Fruit fly (Drosophila melanogaster): ENCODE results near the gene CG17568.

The CG17568 gene

DNA sequence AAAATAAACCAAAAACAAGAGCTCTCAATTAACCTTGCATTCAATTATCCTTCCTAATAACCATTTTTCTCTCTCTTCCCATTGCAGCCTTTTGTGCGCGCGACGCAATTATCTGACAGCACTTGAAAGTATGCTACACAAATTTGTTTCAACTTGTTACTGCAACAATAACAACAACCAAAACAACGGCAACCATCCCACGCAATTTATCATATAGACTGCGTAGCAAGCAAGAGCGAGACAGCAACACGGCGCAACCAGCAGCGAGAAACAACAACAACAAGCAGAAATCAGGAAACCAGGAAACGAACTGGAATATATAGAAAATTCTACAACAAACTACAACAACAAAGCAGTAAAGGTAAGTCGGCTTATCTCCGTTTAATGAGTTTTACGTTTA is 15.5 kb downstream of the CG17568 start (continued):
- no peak for TF ChIP-seq Sry-δ (GFP tag; optimal IDR thresholded peaks at IDR 0.05)
- TF ChIP-seq CG17361 (GFP tag; IDR thresholded peaks at IDR 0.05): no peak
- no peak for TF ChIP-seq Pdp1 (GFP tag; optimal IDR thresholded peaks at IDR 0.05)
- no peak for TF ChIP-seq Gug (GFP tag; IDR thresholded peaks at IDR 0.05)
- TF ChIP-seq gfzf (GFP tag; optimal IDR thresholded peaks at IDR 0.05): no peak
- TF ChIP-seq chinmo (GFP tag; IDR thresholded peaks at IDR 0.05; ENCODE audit: partially characterized antibody): peak; percentile 78; the same call in 2 of the 4 replicates
- TF ChIP-seq Tbp (GFP tag; optimal IDR thresholded peaks at IDR 0.05): no peak
- no peak for TF ChIP-seq ase (GFP tag; IDR thresholded peaks at IDR 0.05)
- no peak for TF ChIP-seq Kr (GFP tag; optimal IDR thresholded peaks at IDR 0.05)
- TF ChIP-seq nerfin-2 (GFP tag; IDR thresholded peaks at IDR 0.05; ENCODE audit: partially characterized antibody): no peak
- TF ChIP-seq CG30020 (tag; optimal IDR thresholded peaks at IDR 0.05): no peak
- no peak for TF ChIP-seq CG11696 (GFP tag; IDR thresholded peaks at IDR 0.05)
- no peak for TF ChIP-seq dmrt11E (tag; optimal IDR thresholded peaks at IDR 0.05)
- TF ChIP-seq tin (GFP tag; optimal IDR thresholded peaks at IDR 0.05): no peak
- no peak for TF ChIP-seq Six4 (GFP tag; optimal IDR thresholded peaks at IDR 0.05)
- TF ChIP-seq shn (GFP tag; optimal IDR thresholded peaks at IDR 0.05): no peak
- TF ChIP-seq CG10543 (GFP tag; optimal IDR thresholded peaks at IDR 0.05): no peak
- no peak for TF ChIP-seq Atf6 (GFP tag; IDR thresholded peaks at IDR 0.05)
- no peak for TF ChIP-seq ab (GFP tag; optimal IDR thresholded peaks at IDR 0.05)
- TF ChIP-seq CG13287 (GFP tag; IDR thresholded peaks at IDR 0.05; ENCODE audit: partially characterized antibody): peak; percentile 43; the same call in 1 of the 2 replicates
- no peak for TF ChIP-seq emc (GFP tag; optimal IDR thresholded peaks at IDR 0.05)
- no peak for TF ChIP-seq CG13775 (GFP tag; optimal IDR thresholded peaks at IDR 0.05)
- TF ChIP-seq CG8359 (GFP tag; optimal IDR thresholded peaks at IDR 0.05; ENCODE audit: borderline replicate concordance): no peak
- TF ChIP-seq zf30C (GFP tag; optimal IDR thresholded peaks at IDR 0.05): no peak
- TF ChIP-seq repo (GFP tag; optimal IDR thresholded peaks at IDR 0.05): no peak
- TF ChIP-seq bsh (GFP tag; optimal IDR thresholded peaks at IDR 0.05): no peak
- no peak for TF ChIP-seq pzg (GFP tag; optimal IDR thresholded peaks at IDR 0.05)
- no peak for TF ChIP-seq CG15073 (GFP tag; optimal IDR thresholded peaks at IDR 0.05)
- TF ChIP-seq ewg (GFP tag; optimal IDR thresholded peaks at IDR 0.05): no peak
- no peak for TF ChIP-seq CG4617 (GFP tag; optimal IDR thresholded peaks at IDR 0.05; ENCODE audit: borderline replicate concordance)
- no peak for TF ChIP-seq Dref (GFP tag; IDR thresholded peaks at IDR 0.05)
- TF ChIP-seq CG14860 (GFP tag; IDR thresholded peaks at IDR 0.05; ENCODE audit: partially characterized antibody): no peak
- TF ChIP-seq h (optimal IDR thresholded peaks at IDR 0.05): no peak
- TF ChIP-seq da (GFP tag; optimal IDR thresholded peaks at IDR 0.05): no peak
- TF ChIP-seq ATbp (GFP tag; optimal IDR thresholded peaks at IDR 0.05): no peak
- peak in 1 of 3 experiments; percentile 67 for TF ChIP-seq lola (GFP tag; optimal IDR thresholded peaks at IDR 0.05)
- TF ChIP-seq CG2199 (GFP tag; IDR thresholded peaks at IDR 0.05): peak; percentile 91
- no peak for TF ChIP-seq disco-r (GFP tag; optimal IDR thresholded peaks at IDR 0.05)
- no peak for TF ChIP-seq CG6813 (GFP tag; optimal IDR thresholded peaks at IDR 0.05)
- no peak for TF ChIP-seq slbo (GFP tag; IDR thresholded peaks at IDR 0.05)
- TF ChIP-seq ERR (GFP tag; optimal IDR thresholded peaks at IDR 0.05): no peak
- TF ChIP-seq eyg (GFP tag; optimal IDR thresholded peaks at IDR 0.05): no peak
- no peak for TF ChIP-seq dm (GFP tag; optimal IDR thresholded peaks at IDR 0.05)
- TF ChIP-seq GATAe (GFP tag; conservative IDR thresholded peaks at IDR 0.05): no peak
- TF ChIP-seq jigr1 (GFP tag; IDR thresholded peaks at IDR 0.05): no peak
- TF ChIP-seq esg (GFP tag; conservative IDR thresholded peaks at IDR 0.05): no peak
- TF ChIP-seq Awh (GFP tag; IDR thresholded peaks at IDR 0.05): no peak
- peak; percentile 59; the same call in 2 of the 3 replicates for TF ChIP-seq CG6175 (GFP tag; IDR thresholded peaks at IDR 0.05)
- no peak for TF ChIP-seq Nf-YB (GFP tag; optimal IDR thresholded peaks at IDR 0.05)
- no peak for TF ChIP-seq CG11723 (GFP tag; optimal IDR thresholded peaks at IDR 0.05)
- peak; percentile 7 for TF ChIP-seq CG17829 (tag; optimal IDR thresholded peaks at IDR 0.05)
